Worm (Caenorhabditis elegans): Measurements from ENCODE around the gene col-165.

DNA sequence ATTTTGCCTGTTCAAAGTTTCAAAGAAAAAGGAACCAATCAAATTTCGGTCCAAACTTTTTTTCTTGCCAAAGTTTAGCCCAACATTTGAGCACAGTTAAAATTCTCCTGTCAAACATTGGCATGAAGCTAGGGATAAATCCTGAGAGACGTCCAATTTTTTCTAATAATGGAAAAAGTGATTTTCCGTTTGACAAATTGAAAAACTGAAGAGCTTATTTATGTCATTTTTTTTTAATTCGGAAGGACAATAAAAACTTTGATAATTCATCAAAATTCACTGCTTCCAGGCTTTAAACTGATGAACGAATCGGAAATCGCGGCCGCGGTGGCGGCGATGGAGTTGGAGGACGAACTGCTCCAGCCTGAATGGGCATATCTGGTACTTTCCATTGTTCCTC is 32.9 kb upstream of the col-165 start, which contains the start of gene dop-6:
- TF ChIP-seq nhr-12 (tag; optimal IDR thresholded peaks at IDR 0.05) = no peak
- TF ChIP-seq nhr-237 (tag; optimal IDR thresholded peaks at IDR 0.05) = no peak
- TF ChIP-seq zag-1 (tag; optimal IDR thresholded peaks at IDR 0.05) = no peak
- TF ChIP-seq nhr-11 (tag; optimal IDR thresholded peaks at IDR 0.05) = no peak
- no peak for TF ChIP-seq snpc-4 (tag; optimal IDR thresholded peaks at IDR 0.05)
- no peak for TF ChIP-seq nhr-77 (tag; optimal IDR thresholded peaks at IDR 0.05)
- no peak for TF ChIP-seq tbx-2 (tag; optimal IDR thresholded peaks at IDR 0.05)
- TF ChIP-seq skn-1 (tag; optimal IDR thresholded peaks at IDR 0.05) = no peak
- TF ChIP-seq ztf-11 (tag; optimal IDR thresholded peaks at IDR 0.05) = no peak
- no peak for TF ChIP-seq nhr-25 (tag; optimal IDR thresholded peaks at IDR 0.05)
- TF ChIP-seq jun-1 (tag; optimal IDR thresholded peaks at IDR 0.05) = no peak
